Fruit fly (Drosophila melanogaster) whole organism, embryonic: Measurements from ENCODE around the gene CG3337.

Experiments
- Ada2b ChIP-seq: fragments of 200-800 bp; sonication (Bioruptor generic); IDR thresholded peaks from 2 replicates; pipeline ENCODE4 v1.3.6; 2022; ENCODE audit warnings: missing biosample characterization, missing genetic modification characterization
- Atf-2 ChIP-seq: fragments of 200-800 bp; sonication (Bioruptor generic); optimal IDR thresholded peaks from 2 replicates; lab custom pipeline; 2016; ENCODE audit warnings: missing biosample characterization, missing genetic modification characterization
- B-H2 ChIP-seq: fragments of 200-800 bp; sonication (Bioruptor generic); optimal IDR thresholded peaks from 2 replicates; lab custom pipeline; 2018; ENCODE audit warnings: missing biosample characterization, mild to moderate bottlenecking, missing genetic modification characterization
- CG10147 ChIP-seq: fragments of 200-800 bp; sonication (Bioruptor generic); optimal IDR thresholded peaks from 2 replicates; lab custom pipeline; 2019; ENCODE audit warnings: missing biosample characterization, mild to moderate bottlenecking, missing genetic modification characterization, moderate library complexity
- CG10267 ChIP-seq: fragments of 200-800 bp; sonication (Bioruptor generic); optimal IDR thresholded peaks from 2 replicates; lab custom pipeline; 2018; ENCODE audit warnings: missing biosample characterization, mild to moderate bottlenecking, missing genetic modification characterization, moderate library complexity
- CG10654 ChIP-seq: fragments of 200-800 bp; sonication (Bioruptor generic); optimal IDR thresholded peaks from 2 replicates; lab custom pipeline; 2016; ENCODE audit warnings: missing biosample characterization, missing genetic modification characterization
- CG12236 ChIP-seq: fragments of 200-800 bp; sonication (Bioruptor generic); optimal IDR thresholded peaks from 2 replicates; lab custom pipeline; 2016; ENCODE audit warnings: missing biosample characterization, missing genetic modification characterization
- CG14965 ChIP-seq: fragments of 200-800 bp; sonication (Bioruptor generic); optimal IDR thresholded peaks from 2 replicates; lab custom pipeline; 2016; ENCODE audit warnings: missing biosample characterization, missing genetic modification characterization, borderline replicate concordance
- CG15269 ChIP-seq: fragments of 200-800 bp; sonication (Bioruptor generic); optimal IDR thresholded peaks from 2 replicates; lab custom pipeline; 2018; ENCODE audit warnings: missing biosample characterization, mild to moderate bottlenecking, missing genetic modification characterization, moderate library complexity
- CG16813 ChIP-seq: fragments of 200-800 bp; sonication (Bioruptor generic); IDR thresholded peaks from 3 replicates; pipeline ENCODE4 v1.3.6; 2022; ENCODE audit warnings: missing biosample characterization, missing genetic modification characterization; ENCODE audit not compliant: partially characterized antibody
- CG17802 ChIP-seq: fragments of 200-800 bp; sonication (Bioruptor generic); optimal IDR thresholded peaks from 2 replicates; lab custom pipeline; 2018; ENCODE audit warnings: missing biosample characterization, mild to moderate bottlenecking, missing genetic modification characterization, moderate library complexity
- CG1792 ChIP-seq: fragments of 200-800 bp; sonication (Bioruptor generic); optimal IDR thresholded peaks from 2 replicates; lab custom pipeline; 2016; ENCODE audit warnings: missing biosample characterization, missing genetic modification characterization
- CG4820 ChIP-seq: fragments of 200-800 bp; sonication (Bioruptor generic); optimal IDR thresholded peaks from 3 replicates; lab custom pipeline; 2016; ENCODE audit warnings: missing biosample characterization, missing genetic modification characterization
- CG6175 ChIP-seq: fragments of 200-800 bp; sonication (Bioruptor generic); IDR thresholded peaks from 3 replicates; pipeline ENCODE4 v1.3.6; 2022; ENCODE audit warnings: missing biosample characterization, missing genetic modification characterization
- CG6683 ChIP-seq: fragments of 200-800 bp; sonication (Bioruptor generic); optimal IDR thresholded peaks from 2 replicates; lab custom pipeline; 2017; ENCODE audit warnings: missing biosample characterization, mild to moderate bottlenecking, missing genetic modification characterization, missing genetic modification reagents
- CG7357 ChIP-seq: fragments of 200-800 bp; sonication (Bioruptor generic); IDR thresholded peaks from 3 replicates; pipeline ENCODE4 v1.3.6; 2022; ENCODE audit warnings: missing biosample characterization, missing genetic modification characterization
- CG9437 ChIP-seq: fragments of 200-800 bp; sonication (Bioruptor generic); optimal IDR thresholded peaks from 2 replicates; lab custom pipeline; 2018; ENCODE audit warnings: missing biosample characterization, mild to moderate bottlenecking, missing genetic modification characterization
- CG9609 ChIP-seq: fragments of 200-800 bp; sonication (Bioruptor generic); optimal IDR thresholded peaks from 3 replicates; lab custom pipeline; 2016; ENCODE audit warnings: missing biosample characterization, missing genetic modification characterization
- CG9817 ChIP-seq: fragments of 200-800 bp; sonication (Bioruptor generic); optimal IDR thresholded peaks from 2 replicates; lab custom pipeline; 2018; ENCODE audit warnings: missing biosample characterization, mild to moderate bottlenecking, missing genetic modification characterization, moderate library complexity
- D19B ChIP-seq: fragments of 200-800 bp; sonication (Bioruptor generic); optimal IDR thresholded peaks from 2 replicates; lab custom pipeline; 2017; ENCODE audit warnings: missing biosample characterization, mild to moderate bottlenecking, missing genetic modification characterization
- Ets65A ChIP-seq: fragments of 200-800 bp; sonication (Bioruptor generic); peaks from one replicate; lab custom pipeline; 2016; ENCODE audit warnings: missing biosample characterization, missing genetic modification characterization
- H15 ChIP-seq: fragments of 200-800 bp; sonication (Bioruptor generic); IDR thresholded peaks from 3 replicates; pipeline ENCODE4 v1.3.6; 2022; ENCODE audit warnings: missing biosample characterization, missing genetic modification characterization
- NFAT ChIP-seq: fragments of 200-800 bp; sonication (Bioruptor generic); IDR thresholded peaks from 2 replicates; pipeline ENCODE4 v1.3.6; 2022; ENCODE audit warnings: missing biosample characterization, missing genetic modification characterization
- NfI ChIP-seq: fragments of 200-800 bp; sonication (Bioruptor generic); optimal IDR thresholded peaks from 3 replicates; lab custom pipeline; 2018; ENCODE audit warnings: missing biosample characterization, mild to moderate bottlenecking, missing genetic modification characterization, moderate library complexity
- Poxn ChIP-seq: fragments of 200-800 bp; sonication (Bioruptor generic); IDR thresholded peaks from 2 replicates; pipeline ENCODE4 v1.3.6; 2022; ENCODE audit warnings: missing biosample characterization, missing genetic modification characterization
- Six4 ChIP-seq: fragments of 200-800 bp; sonication (Bioruptor generic); optimal IDR thresholded peaks from 2 replicates; lab custom pipeline; 2016; ENCODE audit warnings: missing biosample characterization, missing genetic modification characterization
- Stat92E ChIP-seq, 3 experiments: fragments of >200 bp in 2 of 3; fragments of 200-800 bp in 1 of 3; sonication (Bioruptor generic) in 1 of 3; optimal IDR thresholded peaks; 2 replicates each; lab custom pipeline; 2017 to 2019; ENCODE audit warnings: missing biosample characterization in 3 of 3, missing genetic modification characterization in 3 of 3, mild to moderate bottlenecking in 1 of 3, moderate library complexity in 1 of 3
- ab ChIP-seq: fragments of 200-800 bp; sonication (Bioruptor generic); optimal IDR thresholded peaks from 2 replicates; lab custom pipeline; 2016; ENCODE audit warnings: missing biosample characterization, missing genetic modification characterization
- bcd ChIP-seq: fragments of 200-800 bp; sonication (Bioruptor generic); optimal IDR thresholded peaks from 2 replicates; lab custom pipeline; 2017; ENCODE audit warnings: missing biosample characterization, mild to moderate bottlenecking, missing genetic modification characterization
- caup ChIP-seq: fragments of 200-800 bp; sonication (Bioruptor generic); optimal IDR thresholded peaks from 3 replicates; lab custom pipeline; 2017; ENCODE audit warnings: missing biosample characterization, mild to moderate bottlenecking, missing genetic modification characterization, moderate library complexity; ENCODE audit not compliant: severe bottlenecking
- ci ChIP-seq: fragments of 200-800 bp; sonication (Bioruptor generic); IDR thresholded peaks from 3 replicates; pipeline ENCODE4 v1.3.6; 2022; ENCODE audit warnings: missing biosample characterization, missing genetic modification characterization
- dpn ChIP-seq, 2 experiments: fragments of 200-800 bp; sonication (Bioruptor generic); optimal IDR thresholded peaks; 3 replicates each; lab custom pipeline; 2016; ENCODE audit warnings: missing biosample characterization in 2 of 2, missing genetic modification characterization in 2 of 2
- dysf ChIP-seq: fragments of 200-800 bp; sonication (Bioruptor generic); IDR thresholded peaks from 3 replicates; pipeline ENCODE4 v1.3.6; 2022; ENCODE audit warnings: missing biosample characterization, missing genetic modification characterization
- gce ChIP-seq: fragments of 200-800 bp; sonication (Bioruptor generic); IDR thresholded peaks from 3 replicates; pipeline ENCODE4 v1.3.6; 2022; ENCODE audit warnings: missing biosample characterization, missing genetic modification characterization
- gro ChIP-seq: fragments of 200-800 bp; sonication (Bioruptor generic); optimal IDR thresholded peaks from 2 replicates; lab custom pipeline; 2016; ENCODE audit warnings: missing biosample characterization, missing genetic modification characterization
- klu ChIP-seq: fragments of 200-800 bp; sonication (Bioruptor generic); IDR thresholded peaks from 2 replicates; pipeline ENCODE4 v1.3.6; 2022; ENCODE audit warnings: missing biosample characterization, missing genetic modification characterization
- mam ChIP-seq: fragments of 200-800 bp; sonication (Bioruptor generic); optimal IDR thresholded peaks from 3 replicates; lab custom pipeline; 2016; ENCODE audit warnings: missing biosample characterization, missing genetic modification characterization
- pita ChIP-seq: fragments of 200-800 bp; sonication (Bioruptor generic); optimal IDR thresholded peaks from 2 replicates; lab custom pipeline; 2017; ENCODE audit warnings: missing biosample characterization, mild to moderate bottlenecking, missing genetic modification characterization
- prd ChIP-seq, 3 experiments: fragments of >200 bp in 2 of 3; fragments of 200-800 bp in 1 of 3; sonication (Bioruptor generic) in 1 of 3; optimal IDR thresholded peaks in 2 of 3; IDR thresholded peaks in 1 of 3; 2 replicates in 2 of 3; 3 replicates in 1 of 3; pipeline versions ENCODE4 v1.3.6 to Lab custom; 2017 to 2022; ENCODE audit warnings: missing biosample characterization in 1 of 3, missing genetic modification characterization in 1 of 3
- pzg ChIP-seq: fragments of 200-800 bp; sonication (Bioruptor generic); optimal IDR thresholded peaks from 3 replicates; lab custom pipeline; 2018; ENCODE audit warnings: missing biosample characterization, mild to moderate bottlenecking, missing genetic modification characterization, moderate library complexity
- rib ChIP-seq: fragments of 200-800 bp; sonication (Bioruptor generic); IDR thresholded peaks from 2 replicates; pipeline ENCODE4 v1.3.6; 2022; ENCODE audit warnings: missing biosample characterization, missing genetic modification characterization
- seq ChIP-seq: fragments of 200-800 bp; sonication (Bioruptor generic); IDR thresholded peaks from 2 replicates; pipeline ENCODE4 v1.3.6; 2022; ENCODE audit warnings: missing biosample characterization, missing genetic modification characterization
- so ChIP-seq: fragments of 200-800 bp; sonication (Bioruptor generic); IDR thresholded peaks from 3 replicates; pipeline ENCODE4 v1.3.6; 2022; ENCODE audit warnings: missing biosample characterization, missing genetic modification characterization
- ssp ChIP-seq: fragments of 200-800 bp; sonication (Bioruptor generic); IDR thresholded peaks from 2 replicates; pipeline ENCODE4 v1.3.6; 2022; ENCODE audit warnings: missing biosample characterization, missing genetic modification characterization
- tna ChIP-seq: fragments of 200-800 bp; sonication (Bioruptor generic); IDR thresholded peaks from 2 replicates; pipeline ENCODE4 v1.3.6; 2022; ENCODE audit warnings: missing biosample characterization, missing genetic modification characterization; ENCODE audit not compliant: partially characterized antibody
- vnd ChIP-seq: fragments of 200-800 bp; sonication (Bioruptor generic); IDR thresholded peaks from 3 replicates; pipeline ENCODE4 v1.3.6; 2022; ENCODE audit warnings: missing biosample characterization, missing genetic modification characterization; ENCODE audit not compliant: partially characterized antibody
- yki ChIP-seq: fragments of >200 bp; optimal IDR thresholded peaks from 3 replicates; lab custom pipeline; 2018
- z ChIP-seq: fragments of 200-800 bp; sonication (Bioruptor generic); IDR thresholded peaks from 3 replicates; pipeline ENCODE4 v1.3.6; 2022; ENCODE audit warnings: missing biosample characterization, missing genetic modification characterization
- zfh1 ChIP-seq: fragments of 200-800 bp; sonication (Bioruptor generic); IDR thresholded peaks from 3 replicates; pipeline ENCODE4 v1.3.6; 2022; ENCODE audit warnings: missing biosample characterization, missing genetic modification characterization
- zfh2 ChIP-seq: fragments of 200-800 bp; sonication (Bioruptor generic); optimal IDR thresholded peaks from 2 replicates; lab custom pipeline; 2016; ENCODE audit warnings: missing biosample characterization, missing genetic modification characterization

Gene CG3337

DNA sequence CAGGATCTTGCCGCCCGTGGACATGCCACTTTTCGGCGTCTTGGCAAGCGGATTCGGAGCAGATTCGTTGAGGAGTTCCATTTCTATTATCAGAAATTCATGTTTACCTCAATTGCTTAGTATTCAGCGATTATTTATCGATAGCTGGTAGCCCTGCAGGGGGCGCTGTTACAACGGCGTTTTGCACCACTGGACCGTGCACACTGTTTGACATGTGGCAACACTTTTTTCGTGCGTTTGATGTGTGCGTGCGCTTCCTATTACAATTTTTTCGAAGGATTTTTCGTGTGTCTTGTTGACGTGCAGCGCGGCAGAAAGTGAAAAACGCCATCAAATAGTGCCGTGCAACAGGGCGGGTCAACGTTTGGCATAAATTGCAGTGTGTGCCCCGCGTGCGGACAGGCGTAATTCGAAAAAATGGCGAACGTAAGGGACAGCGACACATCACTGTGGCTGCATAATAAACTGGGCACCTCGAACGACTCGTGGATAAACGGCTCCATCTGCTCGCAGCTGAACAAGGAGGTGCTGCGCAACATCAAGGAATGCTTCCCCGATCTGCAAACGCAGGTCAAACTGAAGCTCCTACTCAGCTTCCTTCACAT lies at the start of gene CG3337, which contains the start of gene Nelf-A (continued):
- TF ChIP-seq CG1792 (GFP tag; lab: Kevin White, UChicago) (peak; percentile 71), CG14965 (GFP tag; lab: Kevin White, UChicago) (no peak), pita (GFP tag; lab: Kevin White, UChicago) (no peak), H15 (GFP tag; lab: Robert Waterston, UW) (peak; percentile 46; the same call in 1 of the 3 replicates), mam (peak; percentile 88), Six4 (GFP tag; lab: Kevin White, UChicago) (peak; percentile 50), pzg (GFP tag; lab: Kevin White, UChicago) (peak; percentile 97), dysf (GFP tag; lab: Robert Waterston, UW) (peak; percentile 70), klu (GFP tag; lab: Robert Waterston, UW) (no peak), CG12236 (peak; percentile 8), CG17802 (tag; lab: Kevin White, UChicago) (peak; percentile 54), bcd (GFP tag; lab: Kevin White, UChicago) (peak; percentile 75), tna (GFP tag; lab: Robert Waterston, UW) (peak; percentile 65), CG10147 (GFP tag; lab: Kevin White, UChicago) (peak; percentile 44), D19B (GFP tag; lab: Kevin White, UChicago) (no peak), zfh2 (GFP tag; lab: Kevin White, UChicago) (peak; percentile 83), Poxn (GFP tag; lab: Robert Waterston, UW) (no peak), seq (no peak), so (GFP tag; lab: Robert Waterston, UW) (0 out of 3 replicates have a peak, but pooled peaks have one; percentile 19), vnd (GFP tag; lab: Robert Waterston, UW) (peak; percentile 69), CG15269 (tag; lab: Kevin White, UChicago) (peak; percentile 30), Stat92E (GFP tag; optimal IDR thresholded peaks at IDR 0.05; lab: Kevin White, UChicago) (no peak), CG9817 (peak; percentile 30), gro (GFP tag; lab: Kevin White, UChicago) (peak; percentile 89), NfI (GFP tag; lab: Kevin White, UChicago) (peak; percentile 80), gce (GFP tag; lab: Robert Waterston, UW) (no peak), B-H2 (peak; percentile 79), CG6683 (GFP tag; lab: Kevin White, UChicago) (no peak), CG6175 (GFP tag; lab: Robert Waterston, UW) (peak; percentile 55; the same call in 1 of the 3 replicates), CG9609 (GFP tag; lab: Kevin White, UChicago) (peak; percentile 80), CG10654 (GFP tag; lab: Kevin White, UChicago) (peak; percentile 62), caup (GFP tag; lab: Kevin White, UChicago) (peak; percentile 81), NFAT (GFP tag; lab: Robert Waterston, UW) (peak; percentile 89), Ets65A (GFP tag; lab: Kevin White, UChicago) (peak; percentile 98), CG7357 (GFP tag; lab: Robert Waterston, UW) (no peak), z (GFP tag; lab: Robert Waterston, UW) (no peak), CG9437 (GFP tag; lab: Kevin White, UChicago) (peak; percentile 0), yki (lab: Kevin White, UChicago) (no peak), CG10267 (tag; lab: Kevin White, UChicago) (peak; percentile 97), Ada2b (GFP tag; lab: Robert Waterston, UW) (no peak), CG4820 (GFP tag; lab: Kevin White, UChicago) (peak; percentile 59), ab (GFP tag; lab: Kevin White, UChicago) (peak; percentile 40), ssp (GFP tag; lab: Robert Waterston, UW) (peak; percentile 56), CG16813 (GFP tag; lab: Robert Waterston, UW) (peak; percentile 83), dpn (GFP tag; optimal IDR thresholded peaks at IDR 0.05; lab: Kevin White, UChicago) (peak; percentile 79 to 87), rib (peak; percentile 82), zfh1 (GFP tag; lab: Robert Waterston, UW) (peak; percentile 78), Atf-2 (GFP tag; lab: Kevin White, UChicago) (peak; percentile 45), prd (optimal IDR thresholded peaks at IDR 0.05; lab: Kevin White, UChicago) (no peak), prd (GFP tag; IDR thresholded peaks at IDR 0.05; lab: Robert Waterston, UW) (peak; percentile 73), ci (GFP tag; lab: Robert Waterston, UW) (peak; percentile 84)
